Fruit fly (Drosophila melanogaster) whole organism, embryonic: ENCODE measurements around the gene MBD-like.

Experiments used
- Antp ChIP-seq: fragments of 200-800 bp; sonication (Bioruptor generic); optimal IDR thresholded peaks from 3 replicates; lab custom pipeline; 2016; ENCODE audit warnings: missing biosample characterization, missing genetic modification characterization
- Awh ChIP-seq: fragments of 200-800 bp; sonication (Bioruptor generic); IDR thresholded peaks from 2 replicates; pipeline ENCODE4, ENCODE4 v1.3.6; 2022; ENCODE audit warnings: missing biosample characterization, missing genetic modification characterization
- CG11695 ChIP-seq: fragments of 200-800 bp; sonication (Bioruptor generic); IDR thresholded peaks from 3 replicates; pipeline ENCODE4 v1.3.6; 2022; ENCODE audit warnings: missing biosample characterization, missing genetic modification characterization
- CG12744 ChIP-seq: fragments of 200-800 bp; sonication (Bioruptor generic); optimal IDR thresholded peaks from 2 replicates; lab custom pipeline; 2016; ENCODE audit warnings: missing biosample characterization, missing genetic modification characterization
- CG15073 ChIP-seq: fragments of 200-800 bp; sonication (Bioruptor generic); optimal IDR thresholded peaks from 2 replicates; lab custom pipeline; 2016; ENCODE audit warnings: missing biosample characterization, missing genetic modification characterization
- CG15269 ChIP-seq: fragments of 200-800 bp; sonication (Bioruptor generic); optimal IDR thresholded peaks from 2 replicates; lab custom pipeline; 2018; ENCODE audit warnings: missing biosample characterization, mild to moderate bottlenecking, missing genetic modification characterization, moderate library complexity
- CG1529 ChIP-seq: fragments of 200-800 bp; sonication (Bioruptor generic); optimal IDR thresholded peaks from 3 replicates; lab custom pipeline; 2018; ENCODE audit warnings: missing biosample characterization, missing genetic modification characterization
- CG15696 ChIP-seq: fragments of 200-800 bp; sonication (Bioruptor generic); optimal IDR thresholded peaks from 2 replicates; lab custom pipeline; 2019; ENCODE audit warnings: missing biosample characterization, mild to moderate bottlenecking, missing genetic modification characterization, moderate library complexity
- CG18764 ChIP-seq: fragments of 200-800 bp; sonication (Bioruptor generic); optimal IDR thresholded peaks from 3 replicates; lab custom pipeline; 2016; ENCODE audit warnings: missing biosample characterization, missing genetic modification characterization
- CG2712 ChIP-seq: fragments of 200-800 bp; optimal IDR thresholded peaks from 3 replicates; lab custom pipeline; 2019; ENCODE audit warnings: missing biosample characterization, mild to moderate bottlenecking, missing genetic modification characterization, moderate library complexity
- CG2889 ChIP-seq: fragments of 200-800 bp; sonication (Bioruptor generic); IDR thresholded peaks from 3 replicates; pipeline ENCODE4 v1.3.6; 2022; ENCODE audit warnings: missing biosample characterization, missing genetic modification characterization
- CG3281 ChIP-seq: fragments of 200-800 bp; sonication (Bioruptor generic); optimal IDR thresholded peaks from 3 replicates; lab custom pipeline; 2017; ENCODE audit warnings: missing biosample characterization, mild to moderate bottlenecking, missing genetic modification characterization
- CG3726 ChIP-seq: fragments of 200-800 bp; sonication (Bioruptor generic); IDR thresholded peaks from 3 replicates; pipeline ENCODE4, ENCODE4 v1.3.6; 2022; ENCODE audit warnings: missing biosample characterization, missing genetic modification characterization
- CG6683 ChIP-seq: fragments of 200-800 bp; sonication (Bioruptor generic); optimal IDR thresholded peaks from 2 replicates; lab custom pipeline; 2017; ENCODE audit warnings: missing biosample characterization, mild to moderate bottlenecking, missing genetic modification characterization, missing genetic modification reagents
- CG7745 ChIP-seq: fragments of 200-800 bp; sonication (Bioruptor generic); optimal IDR thresholded peaks from 2 replicates; lab custom pipeline; 2018; ENCODE audit warnings: missing biosample characterization, mild to moderate bottlenecking, missing genetic modification characterization, moderate library complexity
- CG7786 ChIP-seq: fragments of 200-800 bp; sonication (Bioruptor generic); optimal IDR thresholded peaks from 2 replicates; lab custom pipeline; 2016; ENCODE audit warnings: missing biosample characterization, missing genetic modification characterization
- CG7987 ChIP-seq: fragments of 200-800 bp; sonication (Bioruptor generic); optimal IDR thresholded peaks from 2 replicates; lab custom pipeline; 2018; ENCODE audit warnings: missing biosample characterization, mild to moderate bottlenecking, missing genetic modification characterization, moderate library complexity
- CG9609 ChIP-seq: fragments of 200-800 bp; sonication (Bioruptor generic); optimal IDR thresholded peaks from 3 replicates; lab custom pipeline; 2016; ENCODE audit warnings: missing biosample characterization, missing genetic modification characterization
- CG9932 ChIP-seq: fragments of 200-800 bp; sonication (Bioruptor generic); IDR thresholded peaks from 2 replicates; pipeline ENCODE4 v1.3.6; 2022; ENCODE audit warnings: missing biosample characterization, missing genetic modification characterization
- Ets97D ChIP-seq: fragments of 200-800 bp; sonication (Bioruptor generic); optimal IDR thresholded peaks from 3 replicates; lab custom pipeline; 2016; ENCODE audit warnings: missing biosample characterization, missing genetic modification characterization
- Hand ChIP-seq: fragments of 200-800 bp; sonication (Bioruptor generic); optimal IDR thresholded peaks from 2 replicates; lab custom pipeline; 2017; ENCODE audit warnings: mild to moderate bottlenecking, missing biosample characterization, missing genetic modification reagents, missing genetic modification characterization
- Max ChIP-seq: fragments of 200-800 bp; sonication (Bioruptor generic); optimal IDR thresholded peaks from 2 replicates; lab custom pipeline; 2016; ENCODE audit warnings: missing biosample characterization, mild to moderate bottlenecking, missing genetic modification characterization
- Med ChIP-seq: fragments of 200-800 bp; sonication (Bioruptor generic); peaks from one replicate; lab custom pipeline; 2016; ENCODE audit warnings: missing biosample characterization, missing genetic modification characterization, mild to moderate bottlenecking, inconsistent platforms, moderate library complexity
- Neu2 ChIP-seq: fragments of 200-800 bp; sonication (Bioruptor generic); optimal IDR thresholded peaks from 3 replicates; lab custom pipeline; 2016; ENCODE audit warnings: missing biosample characterization, missing genetic modification characterization, borderline replicate concordance
- Oaz ChIP-seq: fragments of 200-800 bp; sonication (Bioruptor generic); IDR thresholded peaks from 2 replicates; pipeline ENCODE4 v1.3.6; 2022; ENCODE audit warnings: missing biosample characterization, missing genetic modification characterization
- Ptx1 ChIP-seq: fragments of 200-800 bp; sonication (Bioruptor generic); IDR thresholded peaks from 2 replicates; pipeline ENCODE4 v1.3.6; 2022; ENCODE audit warnings: missing biosample characterization, missing genetic modification characterization
- Rfx ChIP-seq: fragments of 200-800 bp; sonication (Bioruptor generic); IDR thresholded peaks from 2 replicates; pipeline ENCODE4 v1.3.6; 2022; ENCODE audit warnings: missing biosample characterization, missing genetic modification characterization
- Sox102F ChIP-seq: fragments of 200-800 bp; sonication (Bioruptor generic); optimal IDR thresholded peaks from 2 replicates; lab custom pipeline; 2018; ENCODE audit warnings: missing biosample characterization, mild to moderate bottlenecking, missing genetic modification characterization, moderate library complexity
- Sry-δ ChIP-seq: fragments of 200-800 bp; sonication (Bioruptor generic); optimal IDR thresholded peaks from 2 replicates; lab custom pipeline; 2016; ENCODE audit warnings: missing biosample characterization, missing genetic modification characterization
- Taf1 ChIP-seq: fragments of 200-800 bp; sonication (Bioruptor generic); IDR thresholded peaks from 2 replicates; pipeline ENCODE4 v1.3.6; 2022; ENCODE audit warnings: missing biosample characterization, missing genetic modification characterization
- amos ChIP-seq: fragments of 200-800 bp; sonication (Bioruptor generic); IDR thresholded peaks from 2 replicates; pipeline ENCODE4 v1.3.6; 2022; ENCODE audit warnings: missing biosample characterization, missing genetic modification characterization; ENCODE audit not compliant: partially characterized antibody
- ase ChIP-seq: fragments of 200-800 bp; sonication (Bioruptor generic); IDR thresholded peaks from 3 replicates; pipeline ENCODE4 v1.3.6; 2022; ENCODE audit warnings: missing biosample characterization, missing genetic modification characterization
- ci ChIP-seq: fragments of 200-800 bp; sonication (Bioruptor generic); IDR thresholded peaks from 3 replicates; pipeline ENCODE4 v1.3.6; 2022; ENCODE audit warnings: missing biosample characterization, missing genetic modification characterization
- crol ChIP-seq: fragments of 200-800 bp; sonication (Bioruptor generic); IDR thresholded peaks from 2 replicates; pipeline ENCODE4 v1.3.6; 2022; ENCODE audit warnings: missing biosample characterization, missing genetic modification characterization
- fd3F ChIP-seq: fragments of 200-800 bp; sonication (Bioruptor generic); optimal IDR thresholded peaks from 2 replicates; lab custom pipeline; 2018; ENCODE audit warnings: missing biosample characterization, mild to moderate bottlenecking, missing genetic modification characterization, moderate library complexity
- gce ChIP-seq: fragments of 200-800 bp; sonication (Bioruptor generic); IDR thresholded peaks from 3 replicates; pipeline ENCODE4 v1.3.6; 2022; ENCODE audit warnings: missing biosample characterization, missing genetic modification characterization
- hb ChIP-seq: fragments of 200-800 bp; sonication (Bioruptor generic); IDR thresholded peaks from 3 replicates; pipeline ENCODE4 v1.3.6; 2022; ENCODE audit warnings: missing biosample characterization, missing genetic modification characterization; ENCODE audit not compliant: partially characterized antibody
- her ChIP-seq: fragments of 200-800 bp; sonication (Bioruptor generic); optimal IDR thresholded peaks from 2 replicates; lab custom pipeline; 2016; ENCODE audit warnings: missing biosample characterization, missing genetic modification characterization
- jigr1 ChIP-seq: fragments of 200-800 bp; sonication (Bioruptor generic); IDR thresholded peaks from 3 replicates; pipeline ENCODE4 v1.3.6; 2022; ENCODE audit warnings: missing biosample characterization, missing genetic modification characterization
- nom ChIP-seq: fragments of 200-800 bp; sonication (Bioruptor generic); optimal IDR thresholded peaks from 2 replicates; lab custom pipeline; 2017; ENCODE audit warnings: missing biosample characterization, missing genetic modification characterization, mild to moderate bottlenecking, moderate library complexity, missing genetic modification reagents
- org-1 ChIP-seq: fragments of 200-800 bp; sonication (Bioruptor generic); optimal IDR thresholded peaks from 2 replicates; lab custom pipeline; 2017; ENCODE audit warnings: missing biosample characterization, missing genetic modification characterization
- otp ChIP-seq: fragments of 200-800 bp; sonication (Bioruptor generic); IDR thresholded peaks from 3 replicates; pipeline ENCODE4, ENCODE4 v1.3.6; 2022; ENCODE audit warnings: missing biosample characterization, missing genetic modification characterization
- peb ChIP-seq: fragments of 200-800 bp; sonication (Bioruptor generic); IDR thresholded peaks from 2 replicates; pipeline ENCODE4 v1.3.6; 2022; ENCODE audit warnings: missing biosample characterization, missing genetic modification characterization
- pum ChIP-seq: fragments of 200-800 bp; sonication (Bioruptor generic); optimal IDR thresholded peaks from 2 replicates; lab custom pipeline; 2016; ENCODE audit warnings: missing biosample characterization, missing genetic modification characterization
- seq ChIP-seq: fragments of 200-800 bp; sonication (Bioruptor generic); IDR thresholded peaks from 2 replicates; pipeline ENCODE4 v1.3.6; 2022; ENCODE audit warnings: missing biosample characterization, missing genetic modification characterization
- tio ChIP-seq: fragments of 200-800 bp; sonication (Bioruptor generic); optimal IDR thresholded peaks from 2 replicates; lab custom pipeline; 2017; ENCODE audit warnings: missing biosample characterization, missing genetic modification characterization, inconsistent platforms
- unpg ChIP-seq: fragments of 200-800 bp; sonication (Bioruptor generic); optimal IDR thresholded peaks from 3 replicates; lab custom pipeline; 2018; ENCODE audit warnings: missing biosample characterization, mild to moderate bottlenecking, missing genetic modification characterization, moderate library complexity

The MBD-like gene

DNA sequence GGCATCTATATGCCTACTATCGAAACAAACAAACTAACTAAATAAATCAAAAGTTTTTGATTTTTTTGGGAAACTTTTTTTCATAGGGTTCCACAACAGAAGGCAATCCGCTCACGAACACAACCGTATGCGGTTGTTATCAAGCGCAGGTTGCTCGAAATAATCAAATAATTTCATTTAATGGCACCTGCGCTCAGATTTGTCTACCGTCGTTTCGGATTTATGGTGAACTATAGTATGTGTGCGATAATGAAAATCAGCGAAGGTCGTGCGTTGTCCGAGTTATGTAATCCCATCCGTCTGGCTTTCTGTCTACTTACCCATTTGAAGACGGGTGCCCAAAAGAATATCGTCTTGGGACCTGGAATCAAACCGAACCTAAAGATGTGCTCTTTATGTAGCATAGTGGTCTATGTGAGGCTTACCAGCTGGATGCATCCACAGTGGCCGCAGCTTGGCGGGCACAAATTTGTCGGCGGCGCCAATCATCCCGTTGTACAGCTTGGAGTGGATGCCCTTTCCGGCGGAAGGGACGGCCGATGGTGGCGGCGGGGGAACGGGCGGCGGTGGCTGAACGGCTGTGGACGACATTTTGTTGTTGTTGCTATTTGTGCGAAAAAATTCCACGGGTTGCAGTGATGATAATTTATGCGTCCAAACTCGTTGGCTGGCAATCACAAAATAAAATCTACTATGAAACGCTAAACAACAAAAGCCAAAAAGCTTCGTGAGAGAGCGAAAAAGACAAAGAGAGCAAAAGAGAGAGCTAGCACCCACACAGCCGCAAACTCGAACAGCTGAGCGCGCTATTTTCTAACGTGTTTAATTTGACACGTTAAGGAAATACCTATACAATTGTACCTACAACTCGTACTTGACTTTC, 13.6 kb downstream of the MBD-like start (continued):
- TF ChIP-seq fd3F (GFP tag; lab: Kevin White, UChicago) (no peak), peb (GFP tag; lab: Robert Waterston, UW) (no peak), CG15269 (peak; percentile 14), Awh (GFP tag; lab: Robert Waterston, UW) (no peak), ase (GFP tag; lab: Robert Waterston, UW) (no peak), CG3281 (GFP tag; lab: Kevin White, UChicago) (no peak), Rfx (GFP tag; lab: Robert Waterston, UW) (0 out of 2 replicates have a peak, but pooled peaks have one; percentile 32), CG6683 (GFP tag; lab: Kevin White, UChicago) (no peak), otp (no peak; the same call in 2 of the 3 replicates), gce (GFP tag; lab: Robert Waterston, UW) (no peak), CG2712 (tag; lab: Kevin White, UChicago) (no peak), crol (GFP tag; lab: Robert Waterston, UW) (peak; percentile 86), CG12744 (GFP tag; lab: Kevin White, UChicago) (no peak), seq (GFP tag; lab: Robert Waterston, UW) (peak; percentile 33; the same call in 1 of the 2 replicates), CG9609 (GFP tag; lab: Kevin White, UChicago) (no peak), CG7745 (tag; lab: Kevin White, UChicago) (no peak), jigr1 (GFP tag; lab: Robert Waterston, UW) (no peak), Sox102F (no peak)
- TF ChIP-seq, all 482 proteins: peak for 56

DNA sequence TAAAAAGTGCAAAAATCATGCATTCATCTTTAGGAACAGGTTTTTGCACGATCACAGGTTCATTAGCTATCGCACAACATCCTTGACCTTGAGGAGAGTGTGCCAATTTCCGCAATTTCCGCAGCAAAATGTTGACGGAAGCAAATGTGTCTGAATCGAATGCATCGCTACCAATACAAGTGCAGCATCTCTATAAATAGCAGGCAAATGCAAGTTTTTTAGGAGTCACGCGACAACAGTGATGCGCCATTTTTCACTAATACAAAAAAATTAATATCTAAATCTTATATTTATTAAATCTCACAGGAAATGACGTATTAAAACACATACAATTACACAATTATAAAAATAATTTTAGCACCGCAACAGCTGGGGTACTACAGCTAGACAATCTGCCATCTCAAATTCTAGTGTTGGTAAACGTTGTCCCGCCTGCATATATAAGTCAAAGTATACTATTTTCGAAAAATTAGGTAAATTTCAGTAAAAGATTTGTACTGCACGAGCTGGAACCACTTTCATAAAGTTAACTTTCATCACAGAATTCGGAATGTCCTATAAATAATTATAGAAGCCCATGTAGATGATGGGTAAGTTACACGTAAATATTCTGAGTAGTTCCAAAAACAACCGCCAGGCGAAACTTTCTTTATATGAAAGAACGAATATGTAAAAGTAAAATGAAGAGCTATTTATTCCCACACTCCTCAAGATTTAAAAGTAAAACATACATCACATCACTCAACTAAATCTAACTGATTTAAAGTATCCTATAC, 14.4 kb downstream of the MBD-like start, which contains the start of gene CG9399:
Gene CG9399, minus strand, starts transcription at position 400 of the 776 bp plus-strand sequence.
- TF ChIP-seq Sry-δ (GFP tag; lab: Kevin White, UChicago) (peak; percentile 73), Oaz (GFP tag; lab: Robert Waterston, UW) (peak; percentile 95), CG1529 (GFP tag; lab: Kevin White, UChicago) (peak; percentile 96), CG7987 (peak; percentile 92), nom (GFP tag; lab: Kevin White, UChicago) (peak; percentile 85), org-1 (GFP tag; lab: Kevin White, UChicago) (peak; percentile 90), CG15696 (tag; lab: Kevin White, UChicago) (peak; percentile 92), Neu2 (GFP tag; lab: Kevin White, UChicago) (peak; percentile 13), amos (GFP tag; lab: Robert Waterston, UW) (peak; percentile 64; the same call in 1 of the 2 replicates), CG9932 (GFP tag; lab: Robert Waterston, UW) (peak; percentile 98), Taf1 (GFP tag; lab: Robert Waterston, UW) (peak; percentile 91), her (GFP tag; lab: Kevin White, UChicago) (peak; percentile 79), Ets97D (GFP tag; lab: Kevin White, UChicago) (peak; percentile 94), CG2889 (GFP tag; lab: Robert Waterston, UW) (peak; percentile 97), CG3726 (GFP tag; lab: Robert Waterston, UW) (peak; percentile 97), CG15073 (peak; percentile 87), pum (GFP tag; lab: Kevin White, UChicago) (peak; percentile 91), Hand (GFP tag; lab: Kevin White, UChicago) (peak; percentile 76), CG11695 (GFP tag; lab: Robert Waterston, UW) (peak; percentile 96), CG7786 (peak; percentile 89), tio (GFP tag; lab: Kevin White, UChicago) (peak; percentile 97), unpg (peak; percentile 98), Antp (GFP tag; lab: Kevin White, UChicago) (peak; percentile 91), CG18764 (GFP tag; lab: Kevin White, UChicago) (peak; percentile 93), ci (GFP tag; lab: Robert Waterston, UW) (peak; percentile 99), Med (GFP tag; lab: Kevin White, UChicago) (peak; percentile 99), Ptx1 (GFP tag; lab: Robert Waterston, UW) (peak; percentile 99), Max (peak; percentile 97), hb (GFP tag; lab: Robert Waterston, UW) (no peak)
